Worm (Caenorhabditis elegans) whole organism, L4/young adult: ENCODE results near the gene clec-254.

ENCODE experiments used
- dao-5 ChIP-seq: sonication (generic microtip); optimal IDR thresholded peaks from 2 replicates; lab custom pipeline; 2016; ENCODE audit warnings: missing genotype, missing genetic modification characterization, moderate library complexity, missing compliant biosample characterization
- him-1 ChIP-seq: sonication (generic microtip); optimal IDR thresholded peaks from 2 replicates; lab custom pipeline; 2016; ENCODE audit warnings: missing genotype, missing genetic modification reagents, missing genetic modification characterization, missing compliant biosample characterization

- TF ChIP-seq him-1 (tag; lab: Kevin White, UChicago) (no peak), dao-5 (tag; lab: Kevin White, UChicago) (no peak)
Measured at ce11 chrV:18719956-18720489, 34.2 kb downstream of the clec-254 start, which contains the start of gene Y17D7C.2.
